Worm (Caenorhabditis elegans): ENCODE measurements around the gene C07E3.4.

DNA sequence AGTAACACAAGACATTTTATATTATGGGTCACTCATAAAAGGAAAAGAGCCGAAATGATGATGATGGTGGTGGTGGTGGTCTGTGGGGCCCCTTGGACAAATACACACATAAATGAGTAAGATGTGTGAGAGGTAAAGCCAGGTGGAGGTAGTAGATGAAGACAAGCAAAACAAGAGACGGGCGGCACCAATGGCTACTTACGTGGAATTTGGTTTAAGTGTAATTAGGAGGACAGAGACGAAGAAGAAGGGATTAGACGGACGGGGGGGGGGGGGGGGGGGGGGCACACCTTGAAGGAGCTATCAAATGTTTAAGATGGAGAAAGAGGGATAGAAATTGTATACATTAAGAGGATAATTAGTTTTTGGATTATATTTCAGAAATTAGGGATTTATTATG, 14.2 kb downstream of the C07E3.4 start:
- TF ChIP-seq pha-4 (tag; optimal IDR thresholded peaks at IDR 0.05) (no peak), F39B2.1 (GFP tag; IDR thresholded peaks at IDR 0.05) (no peak), ama-1 (optimal IDR thresholded peaks at IDR 0.05) (no peak), ama-1 (GFP tag; optimal IDR thresholded peaks at IDR 0.05) (no peak), hmg-20 (GFP tag; IDR thresholded peaks at IDR 0.05) (no peak), rec-8 (tag; optimal IDR thresholded peaks at IDR 0.05) (no peak), mes-4 (tag; optimal IDR thresholded peaks at IDR 0.05) (no peak), aptf-2 (GFP tag; conservative IDR thresholded peaks at IDR 0.05) (no peak), nhr-120 (GFP tag; IDR thresholded peaks at IDR 0.05) (no peak), F33H1.4 (GFP tag; IDR thresholded peaks at IDR 0.05) (no peak), B0261.1 (tag; optimal IDR thresholded peaks at IDR 0.05) (no peak), dpl-1 (GFP tag; optimal IDR thresholded peaks at IDR 0.05) (no peak), him-1 (tag; optimal IDR thresholded peaks at IDR 0.05) (no peak)

All from whole organism, young adult.